Fruit fly (Drosophila melanogaster): ENCODE data around the gene chinmo.

chinmo gene

DNA sequence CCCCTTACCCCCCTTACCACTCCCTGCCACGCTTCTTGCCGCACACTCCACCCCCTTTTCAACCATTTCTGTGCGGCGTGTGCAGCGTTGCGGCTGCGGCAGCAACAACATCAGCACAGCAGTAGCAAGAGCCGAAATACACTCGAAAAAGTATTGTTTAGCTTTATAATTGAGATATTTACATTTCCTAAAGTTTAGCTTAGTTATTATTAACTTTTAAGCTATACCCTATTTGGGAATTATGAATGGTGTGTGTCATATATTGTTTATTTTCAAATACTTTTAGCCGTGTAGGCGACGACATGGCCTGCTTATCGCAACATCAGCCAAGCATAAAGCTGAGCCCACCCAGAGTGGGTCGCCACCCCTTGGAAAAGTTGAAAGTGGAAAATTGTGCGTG, 35.3 kb upstream of the chinmo start (continued):
- TF ChIP-seq CG6683 (GFP tag; optimal IDR thresholded peaks at IDR 0.05), result peak; percentile 71
- peak; percentile 36 for TF ChIP-seq Six4 (GFP tag; optimal IDR thresholded peaks at IDR 0.05)
- peak; percentile 51 for TF ChIP-seq jing (GFP tag; optimal IDR thresholded peaks at IDR 0.05)
- peak; percentile 82 for TF ChIP-seq CG11504 (tag; optimal IDR thresholded peaks at IDR 0.05)
- TF ChIP-seq CG8924 (tag; optimal IDR thresholded peaks at IDR 0.05), result peak; percentile 74
- peak; percentile 56 for TF ChIP-seq Hr3 (GFP tag; optimal IDR thresholded peaks at IDR 0.05)
- TF ChIP-seq CG34376 (GFP tag; optimal IDR thresholded peaks at IDR 0.05), result no peak
- TF ChIP-seq tgo (GFP tag; IDR thresholded peaks at IDR 0.05), result peak; percentile 65
- TF ChIP-seq gcm2 (GFP tag; optimal IDR thresholded peaks at IDR 0.05), result no peak
- TF ChIP-seq vfl (GFP tag; optimal IDR thresholded peaks at IDR 0.05), result no peak
- peak; percentile 65 for TF ChIP-seq bab2 (GFP tag; optimal IDR thresholded peaks at IDR 0.05)
- TF ChIP-seq chn (GFP tag; optimal IDR thresholded peaks at IDR 0.05), result peak; percentile 26
- no peak for TF ChIP-seq Hmx (GFP tag; optimal IDR thresholded peaks at IDR 0.05)
- no peak for TF ChIP-seq CG17568 (GFP tag; optimal IDR thresholded peaks at IDR 0.05)
- no peak for TF ChIP-seq eve (GFP tag; optimal IDR thresholded peaks at IDR 0.05)
- TF ChIP-seq gro (GFP tag; optimal IDR thresholded peaks at IDR 0.05), result peak; percentile 41
- peak; percentile 45 for TF ChIP-seq CG9817 (tag; optimal IDR thresholded peaks at IDR 0.05)
- TF ChIP-seq fu2 (GFP tag; optimal IDR thresholded peaks at IDR 0.05), result peak; percentile 19
- peak; percentile 22 for TF ChIP-seq CG15011 (GFP tag; optimal IDR thresholded peaks at IDR 0.05)
- peak; percentile 70 for TF ChIP-seq Meics (GFP tag; optimal IDR thresholded peaks at IDR 0.05)
- peak; percentile 80 for TF ChIP-seq dysf (GFP tag; IDR thresholded peaks at IDR 0.05)
- no peak for TF ChIP-seq CG17186 (GFP tag; optimal IDR thresholded peaks at IDR 0.05)
- no peak for TF ChIP-seq hb (GFP tag; IDR thresholded peaks at IDR 0.05; ENCODE audit: partially characterized antibody)
- peak; percentile 74 for TF ChIP-seq gem (tag; optimal IDR thresholded peaks at IDR 0.05)
- TF ChIP-seq cg (GFP tag; optimal IDR thresholded peaks at IDR 0.05), result no peak
- TF ChIP-seq TFAM (GFP tag; optimal IDR thresholded peaks at IDR 0.05), result no peak
- TF ChIP-seq CG10431 (GFP tag; optimal IDR thresholded peaks at IDR 0.05), result no peak
- TF ChIP-seq CG10209 (GFP tag; optimal IDR thresholded peaks at IDR 0.05), result peak; percentile 50
- TF ChIP-seq pnt (GFP tag; optimal IDR thresholded peaks at IDR 0.05), result peak; percentile 45
- TF ChIP-seq tin (GFP tag; optimal IDR thresholded peaks at IDR 0.05), result peak; percentile 65
- peak; percentile 17 for TF ChIP-seq gcm (GFP tag; optimal IDR thresholded peaks at IDR 0.05)
- peak; percentile 63 for TF ChIP-seq fd96Cb (tag; optimal IDR thresholded peaks at IDR 0.05)
- TF ChIP-seq chm (GFP tag; IDR thresholded peaks at IDR 0.05), result no peak
- TF ChIP-seq Rx (GFP tag; IDR thresholded peaks at IDR 0.05), result 0 out of 2 replicates have a peak, but pooled peaks have one; percentile 26
- TF ChIP-seq pros (GFP tag; optimal IDR thresholded peaks at IDR 0.05), result peak; percentile 39
- TF ChIP-seq Rfx (GFP tag; IDR thresholded peaks at IDR 0.05), result peak; percentile 73
- peak; percentile 20 for TF ChIP-seq CG8281 (tag; optimal IDR thresholded peaks at IDR 0.05)
- peak; percentile 59 for TF ChIP-seq Asciz (GFP tag; optimal IDR thresholded peaks at IDR 0.05)
- no peak for TF ChIP-seq MTF-1 (GFP tag; optimal IDR thresholded peaks at IDR 0.05; ENCODE audit: borderline replicate concordance)
- peak; percentile 60 for TF ChIP-seq CG1024 (GFP tag; IDR thresholded peaks at IDR 0.05)
- TF ChIP-seq stwl (tag; optimal IDR thresholded peaks at IDR 0.05), result no peak
- peak; percentile 30; the same call in 1 of the 2 replicates for TF ChIP-seq klu (GFP tag; IDR thresholded peaks at IDR 0.05)
- TF ChIP-seq Kr (GFP tag; optimal IDR thresholded peaks at IDR 0.05), result no peak
- peak; percentile 1 for TF ChIP-seq Mes4 (GFP tag; optimal IDR thresholded peaks at IDR 0.05)
- no peak for TF ChIP-seq CG3726 (GFP tag; IDR thresholded peaks at IDR 0.05)
- peak; percentile 81 for TF ChIP-seq row (GFP tag; IDR thresholded peaks at IDR 0.05)
- peak; percentile 58; the same call in 1 of the 3 replicates for TF ChIP-seq CG11093 (GFP tag; IDR thresholded peaks at IDR 0.05)
- no peak for TF ChIP-seq cas (GFP tag; IDR thresholded peaks at IDR 0.05)
- TF ChIP-seq lmd (GFP tag; IDR thresholded peaks at IDR 0.05), result peak; percentile 74
- peak; percentile 72 for TF ChIP-seq CG2120 (GFP tag; optimal IDR thresholded peaks at IDR 0.05)
- TF ChIP-seq CG6765 (GFP tag; optimal IDR thresholded peaks at IDR 0.05), result peak; percentile 18
